Fruit fly (Drosophila melanogaster) whole organism, embryonic: Measurements from ENCODE around the gene siz.
A peak's percentile ranks its signal among the peaks of the same experiment; 100 is the strongest.

Source experiments
- Aef1 ChIP-seq: fragments of 200-800 bp; sonication (Bioruptor generic); IDR thresholded peaks from 3 replicates; pipeline ENCODE4 v1.3.6; 2022; ENCODE audit warnings: missing biosample characterization, missing genetic modification characterization
- C15 ChIP-seq: fragments of 200-800 bp; sonication (Bioruptor generic); IDR thresholded peaks from 3 replicates; pipeline ENCODE4 v1.3.6; 2022; ENCODE audit warnings: missing biosample characterization, missing genetic modification characterization
- CG11247 ChIP-seq: fragments of 200-800 bp; sonication (Bioruptor generic); IDR thresholded peaks from 2 replicates; pipeline ENCODE4 v1.3.6; 2022; ENCODE audit warnings: missing biosample characterization, missing genetic modification characterization
- CG11695 ChIP-seq: fragments of 200-800 bp; sonication (Bioruptor generic); IDR thresholded peaks from 3 replicates; pipeline ENCODE4 v1.3.6; 2022; ENCODE audit warnings: missing biosample characterization, missing genetic modification characterization
- CG13296 ChIP-seq: fragments of 200-800 bp; sonication (Bioruptor generic); optimal IDR thresholded peaks from 3 replicates; lab custom pipeline; 2018; ENCODE audit warnings: missing biosample characterization, mild to moderate bottlenecking, missing genetic modification characterization
- CG15073 ChIP-seq: fragments of 200-800 bp; sonication (Bioruptor generic); optimal IDR thresholded peaks from 2 replicates; lab custom pipeline; 2016; ENCODE audit warnings: missing biosample characterization, missing genetic modification characterization
- CG1603 ChIP-seq: fragments of 200-800 bp; sonication (Bioruptor generic); optimal IDR thresholded peaks from 2 replicates; lab custom pipeline; 2019; ENCODE audit warnings: missing biosample characterization, mild to moderate bottlenecking, missing genetic modification characterization, moderate library complexity
- CG34422 ChIP-seq: fragments of 200-800 bp; sonication (Bioruptor generic); IDR thresholded peaks from 3 replicates; pipeline ENCODE4 v1.3.6; 2022; ENCODE audit warnings: missing biosample characterization, missing genetic modification characterization
- CG4328 ChIP-seq: fragments of 200-800 bp; sonication (Bioruptor generic); optimal IDR thresholded peaks from 3 replicates; lab custom pipeline; 2017; ENCODE audit warnings: missing biosample characterization, missing genetic modification reagents, missing genetic modification characterization
- CG5180 ChIP-seq: fragments of 200-800 bp; sonication (Bioruptor generic); optimal IDR thresholded peaks from 3 replicates; lab custom pipeline; 2017; ENCODE audit warnings: missing biosample characterization, missing genetic modification characterization, mild to moderate bottlenecking, moderate library complexity, missing genetic modification reagents
- CG6689 ChIP-seq: fragments of 200-800 bp; sonication (Bioruptor generic); IDR thresholded peaks from 2 replicates; pipeline ENCODE4 v1.3.6; 2022; ENCODE audit warnings: missing biosample characterization, missing genetic modification characterization
- CG7357 ChIP-seq: fragments of 200-800 bp; sonication (Bioruptor generic); IDR thresholded peaks from 3 replicates; pipeline ENCODE4 v1.3.6; 2022; ENCODE audit warnings: missing biosample characterization, missing genetic modification characterization
- CG8478 ChIP-seq: fragments of >200 bp; optimal IDR thresholded peaks from 2 replicates; lab custom pipeline; 2018
- CG8765 ChIP-seq: fragments of 200-800 bp; sonication (Bioruptor generic); IDR thresholded peaks from 2 replicates; pipeline ENCODE4 v1.3.6; 2022; ENCODE audit warnings: missing biosample characterization, missing genetic modification characterization
- CG8924 ChIP-seq: fragments of 200-800 bp; optimal IDR thresholded peaks from 3 replicates; lab custom pipeline; 2019; ENCODE audit warnings: missing biosample characterization, mild to moderate bottlenecking, missing genetic modification characterization, moderate library complexity
- CG9437 ChIP-seq: fragments of 200-800 bp; sonication (Bioruptor generic); optimal IDR thresholded peaks from 2 replicates; lab custom pipeline; 2018; ENCODE audit warnings: missing biosample characterization, mild to moderate bottlenecking, missing genetic modification characterization
- Dbx ChIP-seq: fragments of 200-800 bp; sonication (Bioruptor generic); IDR thresholded peaks from 3 replicates; pipeline ENCODE4 v1.3.6; 2022; ENCODE audit warnings: missing biosample characterization, missing genetic modification characterization
- Dek ChIP-seq: fragments of 200-800 bp; sonication (Bioruptor generic); optimal IDR thresholded peaks from 3 replicates; lab custom pipeline; 2019; ENCODE audit warnings: missing biosample characterization, mild to moderate bottlenecking, missing genetic modification characterization, moderate library complexity
- Drgx ChIP-seq: fragments of 200-800 bp; sonication (Bioruptor generic); IDR thresholded peaks from 2 replicates; pipeline ENCODE4 v1.3.6; 2022; ENCODE audit warnings: missing biosample characterization, missing genetic modification characterization
- Ets65A ChIP-seq: fragments of 200-800 bp; sonication (Bioruptor generic); peaks from one replicate; lab custom pipeline; 2016; ENCODE audit warnings: missing biosample characterization, missing genetic modification characterization
- Hr3 ChIP-seq: fragments of 200-800 bp; sonication (Bioruptor generic); optimal IDR thresholded peaks from 3 replicates; lab custom pipeline; 2016; ENCODE audit warnings: missing biosample characterization, missing genetic modification characterization
- Hr51 ChIP-seq, 2 experiments: fragments of 200-800 bp; sonication (Bioruptor generic); optimal IDR thresholded peaks; 2 replicates in 1 of 2; 3 replicates in 1 of 2; lab custom pipeline; 2016 to 2018; ENCODE audit warnings: missing biosample characterization in 2 of 2, missing genetic modification characterization in 2 of 2, mild to moderate bottlenecking in 1 of 2, moderate library complexity in 1 of 2
- Hsf ChIP-seq: fragments of 200-800 bp; sonication (Bioruptor generic); optimal IDR thresholded peaks from 3 replicates; lab custom pipeline; 2016; ENCODE audit warnings: missing biosample characterization, missing genetic modification characterization
- MBD-R2 ChIP-seq: fragments of 200-800 bp; sonication (Bioruptor generic); IDR thresholded peaks from 2 replicates; pipeline ENCODE4 v1.3.6; 2022; ENCODE audit warnings: missing biosample characterization, missing genetic modification characterization
- Meics ChIP-seq: fragments of 200-800 bp; sonication (Bioruptor generic); optimal IDR thresholded peaks from 2 replicates; lab custom pipeline; 2017; ENCODE audit warnings: missing biosample characterization, mild to moderate bottlenecking, missing genetic modification characterization
- Nf-YC ChIP-seq: fragments of 200-800 bp; optimal IDR thresholded peaks from 3 replicates; lab custom pipeline; 2019; ENCODE audit warnings: missing biosample characterization, mild to moderate bottlenecking, missing genetic modification characterization, moderate library complexity
- Sin3A ChIP-seq: fragments of >200 bp; optimal IDR thresholded peaks from 2 replicates; lab custom pipeline; 2018
- Taf1 ChIP-seq: fragments of 200-800 bp; sonication (Bioruptor generic); IDR thresholded peaks from 2 replicates; pipeline ENCODE4 v1.3.6; 2022; ENCODE audit warnings: missing biosample characterization, missing genetic modification characterization
- Xrp1 ChIP-seq: fragments of 200-800 bp; sonication (Bioruptor generic); IDR thresholded peaks from 2 replicates; pipeline ENCODE4 v1.3.6; 2022; ENCODE audit warnings: missing biosample characterization, missing genetic modification characterization
- ci ChIP-seq: fragments of 200-800 bp; sonication (Bioruptor generic); IDR thresholded peaks from 3 replicates; pipeline ENCODE4 v1.3.6; 2022; ENCODE audit warnings: missing biosample characterization, missing genetic modification characterization
- dmrt99B ChIP-seq: fragments of 200-800 bp; sonication (Bioruptor generic); optimal IDR thresholded peaks from 2 replicates; lab custom pipeline; 2018; ENCODE audit warnings: missing biosample characterization, mild to moderate bottlenecking, missing genetic modification characterization, moderate library complexity
- dpn ChIP-seq, 2 experiments: fragments of 200-800 bp; sonication (Bioruptor generic); optimal IDR thresholded peaks; 3 replicates each; lab custom pipeline; 2016; ENCODE audit warnings: missing biosample characterization in 2 of 2, missing genetic modification characterization in 2 of 2
- eve ChIP-seq, 2 experiments: fragments of >200 bp; optimal IDR thresholded peaks; 2 replicates each; lab custom pipeline; 2017; ENCODE audit warnings: missing biosample characterization in 2 of 2, missing genetic modification characterization in 2 of 2
- fd96Cb ChIP-seq: fragments of 200-800 bp; sonication (Bioruptor generic); optimal IDR thresholded peaks from 2 replicates; lab custom pipeline; 2018; ENCODE audit warnings: missing biosample characterization, mild to moderate bottlenecking, missing genetic modification characterization, moderate library complexity
- grau ChIP-seq: fragments of 200-800 bp; optimal IDR thresholded peaks from 3 replicates; lab custom pipeline; 2019; ENCODE audit warnings: missing biosample characterization, mild to moderate bottlenecking, missing genetic modification characterization, moderate library complexity
- hkb ChIP-seq, 2 experiments: fragments of 200-800 bp in 1 of 2; fragments of >200 bp in 1 of 2; sonication (Bioruptor generic) in 1 of 2; IDR thresholded peaks in 1 of 2; optimal IDR thresholded peaks in 1 of 2; 2 replicates each; pipeline versions ENCODE4 v1.3.6 to Lab custom; 2017 to 2022; ENCODE audit warnings: missing biosample characterization in 1 of 2, missing genetic modification characterization in 1 of 2
- inv ChIP-seq: fragments of 200-800 bp; sonication (Bioruptor generic); IDR thresholded peaks from 2 replicates; pipeline ENCODE4 v1.3.6; 2022; ENCODE audit warnings: missing biosample characterization, missing genetic modification characterization; ENCODE audit not compliant: partially characterized antibody
- lilli ChIP-seq: fragments of 200-800 bp; sonication (Bioruptor generic); optimal IDR thresholded peaks from 3 replicates; lab custom pipeline; 2016; ENCODE audit warnings: missing biosample characterization, missing genetic modification characterization
- lmd ChIP-seq: fragments of 200-800 bp; sonication (Bioruptor generic); IDR thresholded peaks from 2 replicates; pipeline ENCODE4 v1.3.6; 2022; ENCODE audit warnings: missing biosample characterization, missing genetic modification characterization
- nmo ChIP-seq: fragments of 200-800 bp; sonication (Bioruptor generic); optimal IDR thresholded peaks from 2 replicates; lab custom pipeline; 2018; ENCODE audit warnings: missing biosample characterization, mild to moderate bottlenecking, missing genetic modification characterization, moderate library complexity
- org-1 ChIP-seq: fragments of 200-800 bp; sonication (Bioruptor generic); optimal IDR thresholded peaks from 2 replicates; lab custom pipeline; 2017; ENCODE audit warnings: missing biosample characterization, missing genetic modification characterization
- phol ChIP-seq: fragments of 200-800 bp; sonication (Bioruptor generic); optimal IDR thresholded peaks from 3 replicates; lab custom pipeline; 2018; ENCODE audit warnings: missing biosample characterization, mild to moderate bottlenecking, missing genetic modification characterization, moderate library complexity
- prd ChIP-seq, 3 experiments: fragments of >200 bp in 2 of 3; fragments of 200-800 bp in 1 of 3; sonication (Bioruptor generic) in 1 of 3; optimal IDR thresholded peaks in 2 of 3; IDR thresholded peaks in 1 of 3; 2 replicates in 2 of 3; 3 replicates in 1 of 3; pipeline versions ENCODE4 v1.3.6 to Lab custom; 2017 to 2022; ENCODE audit warnings: missing biosample characterization in 1 of 3, missing genetic modification characterization in 1 of 3
- stc ChIP-seq: fragments of 200-800 bp; sonication (Bioruptor generic); IDR thresholded peaks from 2 replicates; pipeline ENCODE4 v1.3.6; 2022; ENCODE audit warnings: missing biosample characterization, missing genetic modification characterization
- tgo ChIP-seq: fragments of 200-800 bp; sonication (Bioruptor generic); IDR thresholded peaks from 3 replicates; pipeline ENCODE4 v1.3.6; 2022; ENCODE audit warnings: missing biosample characterization, missing genetic modification characterization
- tx ChIP-seq: fragments of 200-800 bp; sonication (Bioruptor generic); optimal IDR thresholded peaks from 2 replicates; lab custom pipeline; 2016; ENCODE audit warnings: missing biosample characterization, missing genetic modification characterization
- unpg ChIP-seq: fragments of 200-800 bp; sonication (Bioruptor generic); optimal IDR thresholded peaks from 3 replicates; lab custom pipeline; 2018; ENCODE audit warnings: missing biosample characterization, mild to moderate bottlenecking, missing genetic modification characterization, moderate library complexity

Gene siz

DNA sequence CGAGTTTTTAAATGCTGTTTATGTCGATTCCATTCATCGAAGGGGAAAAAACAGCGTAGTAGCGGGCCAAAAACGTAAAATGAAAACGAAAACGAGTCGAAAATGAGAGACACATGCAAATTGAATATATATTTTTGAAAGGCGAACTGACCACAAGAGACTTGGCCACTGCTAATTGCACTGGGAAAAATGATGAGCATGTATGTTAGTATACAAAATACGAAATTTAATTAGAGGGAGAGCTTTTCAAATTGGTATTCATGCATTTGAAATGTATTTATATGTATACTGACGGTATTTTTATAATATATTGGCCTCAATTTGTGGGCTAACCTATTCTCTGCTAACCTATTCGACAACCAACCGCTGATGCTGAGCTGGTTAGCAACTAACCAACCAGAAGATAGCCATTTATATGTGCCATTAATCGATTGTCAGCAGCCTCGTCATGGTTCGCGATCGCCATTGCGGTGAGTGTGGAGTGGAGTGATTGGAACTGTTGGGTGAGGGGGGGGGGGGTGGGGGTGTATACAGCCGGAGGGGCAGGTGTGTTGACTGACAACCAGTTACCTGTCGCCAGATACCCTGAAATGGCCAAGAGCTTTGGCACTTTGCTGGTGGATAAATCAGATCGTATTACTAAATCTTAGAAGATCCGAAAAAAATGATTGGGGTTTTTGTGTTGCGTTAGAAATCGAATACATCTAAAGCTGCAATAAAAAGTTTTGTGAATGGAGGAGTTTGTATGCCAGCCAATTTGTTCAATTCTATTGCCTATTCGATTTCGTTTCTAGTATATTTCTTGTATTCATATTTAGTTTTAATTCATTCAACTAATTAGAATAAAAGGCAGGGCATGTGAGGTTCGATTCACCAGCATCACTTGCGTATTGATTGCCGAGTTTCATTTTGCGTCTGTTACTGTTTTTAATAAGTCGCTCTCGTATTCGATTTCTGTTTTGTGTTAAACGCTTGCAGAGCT, 7.9 kb downstream of the siz start:
- peak in 1 of 2 experiments; percentile 59 for TF ChIP-seq Hr51 (GFP tag; optimal IDR thresholded peaks at IDR 0.05; lab: Kevin White, UChicago)
- TF ChIP-seq CG1603: peak; percentile 39
- peak; percentile 56; the same call in 1 of the 3 replicates for TF ChIP-seq ci (GFP tag; lab: Robert Waterston, UW)
- peak; percentile 1 for TF ChIP-seq Ets65A (GFP tag; lab: Kevin White, UChicago)
- peak; percentile 6 for TF ChIP-seq Hsf (GFP tag; lab: Kevin White, UChicago)
- TF ChIP-seq CG15073: no peak
- peak; percentile 2 for TF ChIP-seq Dek
- 0 out of 2 replicates have a peak, but pooled peaks have one; percentile 20 for TF ChIP-seq Taf1 (GFP tag; lab: Robert Waterston, UW)
- TF ChIP-seq phol (tag; lab: Kevin White, UChicago): peak; percentile 40
- peak; percentile 3 for TF ChIP-seq CG8924 (tag; lab: Kevin White, UChicago)
- no peak for TF ChIP-seq prd (optimal IDR thresholded peaks at IDR 0.05; lab: Kevin White, UChicago)
- peak; percentile 16; the same call in 1 of the 3 replicates for TF ChIP-seq prd (GFP tag; IDR thresholded peaks at IDR 0.05; lab: Robert Waterston, UW)
- no peak for TF ChIP-seq inv
- peak; percentile 73 for TF ChIP-seq Nf-YC
- 0 out of 2 replicates have a peak, but pooled peaks have one; percentile 8 for TF ChIP-seq CG11247 (GFP tag; lab: Robert Waterston, UW)
- no peak for TF ChIP-seq tx
- TF ChIP-seq lmd (GFP tag; lab: Robert Waterston, UW): peak; percentile 53; the same call in 1 of the 2 replicates
- TF ChIP-seq eve (GFP tag; optimal IDR thresholded peaks at IDR 0.05; lab: Kevin White, UChicago): peak in 1 of 2 experiments; percentile 46
- TF ChIP-seq Sin3A: no peak
- TF ChIP-seq fd96Cb (tag; lab: Kevin White, UChicago): peak; percentile 10
- peak; percentile 51; the same call in 1 of the 3 replicates for TF ChIP-seq CG7357 (GFP tag; lab: Robert Waterston, UW)
- peak; percentile 31 for TF ChIP-seq unpg (GFP tag; lab: Kevin White, UChicago)
- no peak for TF ChIP-seq CG8478 (lab: Kevin White, UChicago)
- TF ChIP-seq org-1 (GFP tag; lab: Kevin White, UChicago): peak; percentile 15
- 0 out of 3 replicates have a peak, but pooled peaks have one; percentile 27 for TF ChIP-seq CG34422 (GFP tag; lab: Robert Waterston, UW)
- 0 out of 2 replicates have a peak, but pooled peaks have one; percentile 12 for TF ChIP-seq CG6689
- peak; percentile 30 for TF ChIP-seq lilli (GFP tag; lab: Kevin White, UChicago)
- no peak for TF ChIP-seq Hr3 (GFP tag; lab: Kevin White, UChicago)
- TF ChIP-seq CG8765 (GFP tag; lab: Robert Waterston, UW): no peak
- peak; percentile 11 for TF ChIP-seq CG9437 (GFP tag; lab: Kevin White, UChicago)
- TF ChIP-seq hkb (optimal IDR thresholded peaks at IDR 0.05; lab: Kevin White, UChicago): no peak
- TF ChIP-seq hkb (GFP tag; IDR thresholded peaks at IDR 0.05; lab: Robert Waterston, UW): peak; percentile 32; the same call in 1 of the 2 replicates
- TF ChIP-seq C15: no peak
- TF ChIP-seq nmo (GFP tag; lab: Kevin White, UChicago): peak; percentile 9
- peak; percentile 63 for TF ChIP-seq Drgx
- peak in 1 of 2 experiments; percentile 37 for TF ChIP-seq dpn (GFP tag; optimal IDR thresholded peaks at IDR 0.05; lab: Kevin White, UChicago)
- no peak for TF ChIP-seq Xrp1 (GFP tag; lab: Robert Waterston, UW)
- TF ChIP-seq Meics (GFP tag; lab: Kevin White, UChicago): peak; percentile 51
- peak; percentile 16; the same call in 1 of the 3 replicates for TF ChIP-seq Aef1
- TF ChIP-seq MBD-R2: 0 out of 2 replicates have a peak, but pooled peaks have one; percentile 24
- peak; percentile 66; the same call in 2 of the 3 replicates for TF ChIP-seq CG11695
- TF ChIP-seq tgo: 0 out of 3 replicates have a peak, but pooled peaks have one; percentile 14
- peak; percentile 36 for TF ChIP-seq grau (tag; lab: Kevin White, UChicago)
- TF ChIP-seq CG4328 (GFP tag; lab: Kevin White, UChicago): no peak
- peak; percentile 7 for TF ChIP-seq CG5180 (GFP tag; lab: Kevin White, UChicago)
- no peak for TF ChIP-seq Dbx (GFP tag; lab: Robert Waterston, UW)
- peak; percentile 15; the same call in 1 of the 2 replicates for TF ChIP-seq stc (GFP tag; lab: Robert Waterston, UW)
- TF ChIP-seq dmrt99B (tag; lab: Kevin White, UChicago): peak; percentile 47
- no peak for TF ChIP-seq CG13296
